Worm (Caenorhabditis elegans) whole organism, L4/young adult: ENCODE measurements around the gene dgk-2.

Source experiments
- dao-5 ChIP-seq: sonication (generic microtip); optimal IDR thresholded peaks from 2 replicates; lab custom pipeline; 2016; ENCODE audit warnings: missing genotype, missing genetic modification characterization, moderate library complexity, missing compliant biosample characterization
- him-1 ChIP-seq: sonication (generic microtip); optimal IDR thresholded peaks from 2 replicates; lab custom pipeline; 2016; ENCODE audit warnings: missing genotype, missing genetic modification reagents, missing genetic modification characterization, missing compliant biosample characterization

- no peak for TF ChIP-seq dao-5 (tag; lab: Kevin White, UChicago)
- no peak for TF ChIP-seq him-1 (tag; lab: Kevin White, UChicago)
These were observed 29.9 kb upstream of the dgk-2 start for ce11 chrX:4534112-4534511.
